Worm (Caenorhabditis elegans): Measurements from ENCODE around the gene C09E10.3.

- no peak for TF ChIP-seq nhr-237 (tag; optimal IDR thresholded peaks at IDR 0.05)
- TF ChIP-seq tbx-2 (tag; optimal IDR thresholded peaks at IDR 0.05): no peak
- no peak for TF ChIP-seq elt-3 (tag; optimal IDR thresholded peaks at IDR 0.05)
- TF ChIP-seq ztf-11 (tag; optimal IDR thresholded peaks at IDR 0.05): no peak
- no peak for TF ChIP-seq zag-1 (tag; optimal IDR thresholded peaks at IDR 0.05)
- TF ChIP-seq efl-3 (GFP tag; optimal IDR thresholded peaks at IDR 0.05): no peak
- TF ChIP-seq nhr-76 (tag; optimal IDR thresholded peaks at IDR 0.05): no peak
- TF ChIP-seq ama-1 (optimal IDR thresholded peaks at IDR 0.05): no peak
- no peak for TF ChIP-seq rnt-1 (tag; optimal IDR thresholded peaks at IDR 0.05)
- TF ChIP-seq nhr-12 (tag; optimal IDR thresholded peaks at IDR 0.05): no peak
These were observed 26.3 kb upstream of the C09E10.3 start, which contains the start of the genes F55A4.13 and nlf-1 for ce11 chrX:1017456-1017855.
